Worm (Caenorhabditis elegans) whole organism, young adult: ENCODE data around the gene tost-1.

ENCODE experiments used
- F37B4.10 ChIP-seq: fragments of 200-800 bp; sonication (Bioruptor generic); IDR thresholded peaks from 2 replicates; pipeline ENCODE4 v1.3.6; 2022; ENCODE audit warnings: missing genetic modification characterization, missing compliant biosample characterization
- F57A8.1 ChIP-seq: fragments of 200-800 bp; sonication (Bioruptor generic); optimal IDR thresholded peaks from 2 replicates; lab custom pipeline; 2018; ENCODE audit warnings: mild to moderate bottlenecking, missing genetic modification characterization, moderate library complexity, missing compliant biosample characterization
- atf-7 ChIP-seq: sonication (generic microtip); optimal IDR thresholded peaks from 2 replicates; lab custom pipeline; 2017; ENCODE audit warnings: mild to moderate bottlenecking, missing genetic modification characterization, missing compliant biosample characterization
- lin-35 ChIP-seq, 3 experiments: fragments of 150-350 bp in 2 of 3; sonication (generic microtip) in 1 of 3; optimal IDR thresholded peaks; 2 replicates each; lab custom pipeline; 2014 to 2018; ENCODE audit warnings: missing biosample characterization in 3 of 3, missing genetic modification characterization in 3 of 3, missing genetic modification reagents in 3 of 3
- snpc-4 ChIP-seq, 5 experiments: fragments of 150-350 bp in 1 of 5; sonication (generic microtip) in 4 of 5; optimal IDR thresholded peaks; 2 replicates each; lab custom pipeline; 2014 to 2018; ENCODE audit warnings: missing genetic modification characterization in 5 of 5, missing biosample characterization in 3 of 5, antibody characterized with exemption in 2 of 5, mild to moderate bottlenecking in 2 of 5, missing compliant biosample characterization in 2 of 5, missing genotype in 2 of 5, moderate library complexity in 2 of 5, missing genetic modification reagents in 1 of 5
- sptf-2 ChIP-seq: fragments of 200-800 bp; sonication (Bioruptor generic); optimal IDR thresholded peaks from 2 replicates; lab custom pipeline; 2018; ENCODE audit warnings: mild to moderate bottlenecking, missing genetic modification characterization, missing compliant biosample characterization
- xnd-1 ChIP-seq: sonication (generic microtip); optimal IDR thresholded peaks from 2 replicates; lab custom pipeline; 2016; ENCODE audit warnings: missing genotype, missing genetic modification reagents, missing genetic modification characterization, missing compliant biosample characterization

ce11 chrIII:4878281-4878680, at the start of gene tost-1, which contains the start of gene arx-6:
- TF ChIP-seq F57A8.1 (GFP tag; lab: Kevin White, UChicago) (no peak), sptf-2 (no peak), F37B4.10 (GFP tag; lab: Robert Waterston, UW) (no peak), lin-35 (GFP tag; optimal IDR thresholded peaks at IDR 0.05; lab: Kevin White, UChicago) (peak in 1 of 3 experiments; percentile 52), atf-7 (tag; lab: Kevin White, UChicago) (no peak), snpc-4 (GFP tag; optimal IDR thresholded peaks at IDR 0.05; lab: Kevin White, UChicago) (no peak), snpc-4 (tag; optimal IDR thresholded peaks at IDR 0.05; lab: Kevin White, UChicago) (no peak), xnd-1 (tag; lab: Kevin White, UChicago) (no peak)
